Worm (Caenorhabditis elegans) whole organism, mixed stage, embryonic: ENCODE results near the gene W01H2.2.

Source experiments
- M03D4.4 ChIP-seq: sonication (generic microtip); optimal IDR thresholded peaks from 2 replicates; lab custom pipeline; 2017; ENCODE audit warnings: mild to moderate bottlenecking, missing genetic modification characterization, missing compliant biosample characterization
- bed-3 ChIP-seq: fragments of 200-800 bp; sonication (Bioruptor generic); optimal IDR thresholded peaks from 3 replicates; lab custom pipeline; 2018; ENCODE audit warnings: mild to moderate bottlenecking, missing genetic modification characterization, moderate library complexity, missing compliant biosample characterization
- blmp-1 ChIP-seq: fragments of 150-350 bp; optimal IDR thresholded peaks from 2 replicates; lab custom pipeline; 2014; ENCODE audit warnings: missing biosample characterization, missing genetic modification characterization
- ceh-39 ChIP-seq: fragments of 150-350 bp; optimal IDR thresholded peaks from 2 replicates; lab custom pipeline; 2014; ENCODE audit warnings: missing biosample characterization, missing genetic modification characterization
- ceh-43 ChIP-seq: fragments of 200-800 bp; sonication (Bioruptor generic); optimal IDR thresholded peaks from 2 replicates; lab custom pipeline; 2018; ENCODE audit warnings: mild to moderate bottlenecking, missing genetic modification characterization, moderate library complexity, missing compliant biosample characterization
- ceh-83 ChIP-seq: fragments of 200-800 bp; sonication (Bioruptor generic); optimal IDR thresholded peaks from 2 replicates; lab custom pipeline; 2018; ENCODE audit warnings: mild to moderate bottlenecking, missing genetic modification characterization, missing compliant biosample characterization
- ces-1 ChIP-seq: fragments of 150-350 bp; optimal IDR thresholded peaks from 2 replicates; lab custom pipeline; 2014; ENCODE audit warnings: missing biosample characterization, missing genetic modification reagents, missing genetic modification characterization
- cnd-1 ChIP-seq: fragments of 200-800 bp; sonication (Bioruptor generic); optimal IDR thresholded peaks from 2 replicates; lab custom pipeline; 2018; ENCODE audit warnings: mild to moderate bottlenecking, missing genetic modification characterization, missing compliant biosample characterization
- drap-1 ChIP-seq: fragments of 200-800 bp; sonication (Bioruptor generic); optimal IDR thresholded peaks from 3 replicates; lab custom pipeline; 2018; ENCODE audit warnings: mild to moderate bottlenecking, missing genetic modification characterization, missing compliant biosample characterization
- elt-3 ChIP-seq: fragments of 150-350 bp; optimal IDR thresholded peaks from 2 replicates; lab custom pipeline; 2014; ENCODE audit warnings: missing biosample characterization, missing genetic modification characterization
- flh-1 ChIP-seq: fragments of 200-800 bp; sonication (Bioruptor generic); optimal IDR thresholded peaks from 2 replicates; lab custom pipeline; 2018; ENCODE audit warnings: mild to moderate bottlenecking, missing genetic modification characterization, moderate library complexity, missing compliant biosample characterization
- ham-2 ChIP-seq: fragments of 200-800 bp; sonication (Bioruptor generic); optimal IDR thresholded peaks from 2 replicates; lab custom pipeline; 2018; ENCODE audit warnings: mild to moderate bottlenecking, missing genetic modification characterization, missing compliant biosample characterization
- hlh-1 ChIP-seq: fragments of 150-350 bp; optimal IDR thresholded peaks from 2 replicates; lab custom pipeline; 2014; ENCODE audit warnings: missing biosample characterization, missing genetic modification reagents, missing genetic modification characterization
- lin-13 ChIP-seq: fragments of 150-350 bp; optimal IDR thresholded peaks from 2 replicates; lab custom pipeline; 2014; ENCODE audit warnings: missing biosample characterization, missing genetic modification characterization
- lin-32 ChIP-seq: fragments of 200-800 bp; sonication (Bioruptor generic); optimal IDR thresholded peaks from 2 replicates; lab custom pipeline; 2018; ENCODE audit warnings: mild to moderate bottlenecking, missing genetic modification characterization, missing compliant biosample characterization
- lsy-2 ChIP-seq: fragments of 150-350 bp; optimal IDR thresholded peaks from 2 replicates; lab custom pipeline; 2014; ENCODE audit warnings: missing biosample characterization, missing genetic modification characterization
- mab-5 ChIP-seq: fragments of 150-350 bp; optimal IDR thresholded peaks from 2 replicates; lab custom pipeline; 2014; ENCODE audit warnings: missing biosample characterization, missing genetic modification characterization
- mep-1 ChIP-seq: fragments of 150-350 bp; optimal IDR thresholded peaks from 2 replicates; lab custom pipeline; 2017; ENCODE audit warnings: missing biosample characterization, missing genetic modification reagents, missing genetic modification characterization, inconsistent platforms
- mls-2 ChIP-seq: sonication (generic microtip); optimal IDR thresholded peaks from 2 replicates; lab custom pipeline; 2016; ENCODE audit warnings: mild to moderate bottlenecking, missing genetic modification characterization, moderate library complexity, missing compliant biosample characterization
- nhr-12 ChIP-seq: fragments of 150-350 bp; optimal IDR thresholded peaks from 2 replicates; lab custom pipeline; 2014; ENCODE audit warnings: missing biosample characterization, missing genetic modification characterization
- nhr-2 ChIP-seq: fragments of 150-350 bp; optimal IDR thresholded peaks from 2 replicates; lab custom pipeline; 2014; ENCODE audit warnings: missing biosample characterization, missing genetic modification characterization
- nhr-28 ChIP-seq: fragments of 150-350 bp; optimal IDR thresholded peaks from 2 replicates; lab custom pipeline; 2014; ENCODE audit warnings: missing biosample characterization, missing genetic modification characterization
- nhr-76 ChIP-seq: sonication (generic microtip); optimal IDR thresholded peaks from 2 replicates; lab custom pipeline; 2017; ENCODE audit warnings: missing biosample characterization, missing genetic modification characterization
- pha-4 ChIP-seq: fragments of 150-350 bp; optimal IDR thresholded peaks from 2 replicates; lab custom pipeline; 2018; ENCODE audit warnings: missing biosample characterization, missing genetic modification reagents, missing genetic modification characterization
- sem-2 ChIP-seq: fragments of 200-800 bp; sonication (Bioruptor generic); optimal IDR thresholded peaks from 2 replicates; lab custom pipeline; 2018; ENCODE audit warnings: mild to moderate bottlenecking, missing genetic modification characterization, missing compliant biosample characterization
- snpc-4 ChIP-seq: fragments of 150-350 bp; optimal IDR thresholded peaks from 2 replicates; lab custom pipeline; 2014; ENCODE audit warnings: missing biosample characterization, missing genetic modification characterization
- sptf-1 ChIP-seq: sonication (generic microtip); optimal IDR thresholded peaks from 2 replicates; lab custom pipeline; 2017; ENCODE audit warnings: mild to moderate bottlenecking, missing genetic modification characterization, moderate library complexity, missing compliant biosample characterization
- tbx-8 ChIP-seq: fragments of 200-800 bp; sonication (Bioruptor generic); optimal IDR thresholded peaks from 2 replicates; lab custom pipeline; 2018; ENCODE audit warnings: mild to moderate bottlenecking, missing genetic modification characterization, moderate library complexity, missing compliant biosample characterization
- unc-39 ChIP-seq: fragments of 150-350 bp; optimal IDR thresholded peaks from 2 replicates; lab custom pipeline; 2014; ENCODE audit warnings: missing biosample characterization, missing genetic modification characterization
- unc-62 ChIP-seq: fragments of 150-350 bp; optimal IDR thresholded peaks from 2 replicates; lab custom pipeline; 2014; ENCODE audit warnings: missing biosample characterization, missing genetic modification reagents, missing genetic modification characterization
- zip-8 ChIP-seq: fragments of 150-350 bp; optimal IDR thresholded peaks from 2 replicates; lab custom pipeline; 2014; ENCODE audit warnings: missing biosample characterization, missing genetic modification characterization
- ztf-11 ChIP-seq: fragments of 150-350 bp; optimal IDR thresholded peaks from 2 replicates; lab custom pipeline; 2014; ENCODE audit warnings: missing biosample characterization, missing genetic modification characterization

The W01H2.2 gene

ce11 chrX:4263820-4264219 lies 45.6 kb upstream of the W01H2.2 start:
- no peak for TF ChIP-seq elt-3 (tag; lab: Kevin White, UChicago)
- TF ChIP-seq M03D4.4 (tag; lab: Kevin White, UChicago): no peak
- TF ChIP-seq lin-13 (tag; lab: Kevin White, UChicago): no peak
- no peak for TF ChIP-seq ces-1

DNA sequence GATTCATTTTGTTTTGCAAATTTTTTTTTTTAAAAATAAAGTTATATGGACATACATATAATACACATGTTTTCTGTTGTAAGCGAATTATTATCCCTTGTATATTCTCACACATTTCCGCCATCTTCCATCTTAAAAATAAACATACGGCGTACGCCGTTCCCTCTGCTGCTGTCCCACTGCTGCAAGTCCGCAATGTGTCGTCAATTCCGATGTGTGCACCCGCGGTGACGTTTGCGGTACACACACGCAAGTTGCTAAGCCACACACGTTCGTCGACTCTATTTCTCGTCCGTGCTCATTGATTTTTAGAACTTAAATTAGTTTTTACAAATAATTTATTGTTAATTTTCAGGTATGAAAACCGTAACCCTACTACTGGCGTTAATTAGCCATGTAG lies 42.0 kb upstream of the W01H2.2 start, which contains the start of gene C52B9.4:
Gene C52B9.4, plus strand, starts transcription at position 356 of the 400 bp plus-strand sequence.
- TF ChIP-seq pha-4 (tag; lab: Kevin White, UChicago) (peak; percentile 65), mep-1 (tag; lab: Kevin White, UChicago) (peak; percentile 8), lin-13 (tag; lab: Kevin White, UChicago) (peak; percentile 51), nhr-76 (tag; lab: Kevin White, UChicago) (no peak), ces-1 (no peak)
- TF ChIP-seq, all 35 proteins: peak for 3

ce11 chrX:4256761-4257160 lies 38.5 kb upstream of the W01H2.2 start, which contains the start of gene srv-6:
Gene srv-6 (plus strand): TSS chrX:4257061.
- no peak for TF ChIP-seq ham-2 (GFP tag; lab: Kevin White, UChicago)
- TF ChIP-seq lsy-2 (tag; lab: Kevin White, UChicago): no peak
- no peak for TF ChIP-seq ztf-11 (tag; lab: Kevin White, UChicago)

- TF ChIP-seq ceh-43 (GFP tag; lab: Kevin White, UChicago): no peak
- TF ChIP-seq flh-1: no peak
- no peak for TF ChIP-seq nhr-28 (tag; lab: Kevin White, UChicago)
- TF ChIP-seq nhr-12 (tag; lab: Kevin White, UChicago): no peak
- no peak for TF ChIP-seq ham-2 (GFP tag; lab: Kevin White, UChicago)
- no peak for TF ChIP-seq mab-5 (tag; lab: Kevin White, UChicago)
- no peak for TF ChIP-seq cnd-1
- TF ChIP-seq M03D4.4 (tag; lab: Kevin White, UChicago): no peak
- TF ChIP-seq ceh-83 (GFP tag; lab: Kevin White, UChicago): no peak
- no peak for TF ChIP-seq elt-3 (tag; lab: Kevin White, UChicago)
- TF ChIP-seq sem-2 (GFP tag; lab: Kevin White, UChicago): no peak
- no peak for TF ChIP-seq pha-4 (tag; lab: Kevin White, UChicago)
- TF ChIP-seq ztf-11 (tag; lab: Kevin White, UChicago): no peak
- TF ChIP-seq mls-2 (tag; lab: Kevin White, UChicago): no peak
- no peak for TF ChIP-seq bed-3
- TF ChIP-seq lsy-2 (tag; lab: Kevin White, UChicago): no peak
- TF ChIP-seq ceh-39 (tag; lab: Kevin White, UChicago): no peak
Observed at ce11 chrX:4255366-4255765, 37.1 kb upstream of the W01H2.2 start.

- no peak for TF ChIP-seq flh-1
- no peak for TF ChIP-seq unc-62 (GFP tag; lab: Kevin White, UChicago)
- TF ChIP-seq zip-8: no peak
- no peak for TF ChIP-seq nhr-28 (tag; lab: Kevin White, UChicago)
- TF ChIP-seq ces-1: peak; percentile 28
- no peak for TF ChIP-seq ztf-11 (tag; lab: Kevin White, UChicago)
- no peak for TF ChIP-seq blmp-1
- peak; percentile 21 for TF ChIP-seq hlh-1 (tag; lab: Kevin White, UChicago)
- TF ChIP-seq ceh-83 (GFP tag; lab: Kevin White, UChicago): no peak
- no peak for TF ChIP-seq unc-39 (tag; lab: Kevin White, UChicago)
- no peak for TF ChIP-seq sptf-1 (tag; lab: Kevin White, UChicago)
- peak; percentile 7 for TF ChIP-seq lin-13 (tag; lab: Kevin White, UChicago)
- no peak for TF ChIP-seq pha-4 (tag; lab: Kevin White, UChicago)
- no peak for TF ChIP-seq nhr-12 (tag; lab: Kevin White, UChicago)
- TF ChIP-seq lsy-2 (tag; lab: Kevin White, UChicago): no peak
- peak; percentile 40 for TF ChIP-seq cnd-1
- no peak for TF ChIP-seq elt-3 (tag; lab: Kevin White, UChicago)
- TF ChIP-seq bed-3: no peak
- TF ChIP-seq tbx-8 (GFP tag; lab: Kevin White, UChicago): no peak
- TF ChIP-seq ceh-39 (tag; lab: Kevin White, UChicago): peak; percentile 29
- TF ChIP-seq lin-32: no peak
- no peak for TF ChIP-seq M03D4.4 (tag; lab: Kevin White, UChicago)
- TF ChIP-seq nhr-2: no peak
- TF ChIP-seq drap-1 (GFP tag; lab: Kevin White, UChicago): no peak
- TF ChIP-seq mls-2 (tag; lab: Kevin White, UChicago): no peak
- no peak for TF ChIP-seq snpc-4 (tag; lab: Kevin White, UChicago)
Observed at ce11 chrX:4254782-4255181, 36.5 kb upstream of the W01H2.2 start, which contains the start of gene taf-11.1. Gene taf-11.1 (plus strand): TSS chrX:4255170.
